Fruit fly (Drosophila melanogaster) whole organism: ENCODE results near the gene ND-51.

Source experiments
- CG8478 ChIP-seq: fragments of >200 bp; optimal IDR thresholded peaks from 2 replicates; lab custom pipeline; 2018; ENCODE audit warnings: inconsistent platforms
- Dll ChIP-seq: fragments of >200 bp; optimal IDR thresholded peaks from 2 replicates; lab custom pipeline; 2017
- EcR ChIP-seq, 2 experiments: fragments of >200 bp; optimal IDR thresholded peaks; 2 replicates each; lab custom pipeline; 2017; ENCODE audit warnings: missing biosample characterization in 2 of 2, missing genetic modification characterization in 2 of 2, missing genetic modification reagents in 2 of 2
- pan ChIP-seq: fragments of >200 bp; optimal IDR thresholded peaks from 2 replicates; lab custom pipeline; 2017
- psq ChIP-seq: fragments of >200 bp; optimal IDR thresholded peaks from 2 replicates; lab custom pipeline; 2017
- usp ChIP-seq: fragments of >200 bp; optimal IDR thresholded peaks from 2 replicates; lab custom pipeline; 2017; ENCODE audit warnings: missing biosample characterization, missing genetic modification characterization, mixed read lengths

Gene ND-51

dm6 chr2L:6051212-6051621 is 11.3 kb downstream of the ND-51 start:
- no peak for TF ChIP-seq pan
- TF ChIP-seq EcR (GFP tag; optimal IDR thresholded peaks at IDR 0.05; lab: Kevin White, UChicago) = no peak
- TF ChIP-seq CG8478 (lab: Kevin White, UChicago) = no peak

dm6 chr2L:6050575-6050974 is 12.0 kb downstream of the ND-51 start, which contains the start of gene CG9135:
Gene CG9135, plus strand, starts transcription at chr2L:6050800.
- TF ChIP-seq EcR (GFP tag; optimal IDR thresholded peaks at IDR 0.05; lab: Kevin White, UChicago) (no peak), CG8478 (lab: Kevin White, UChicago) (no peak), psq (lab: Kevin White, UChicago) (no peak), Dll (no peak), usp (no peak), pan (no peak)

- TF ChIP-seq pan (no peak), CG8478 (lab: Kevin White, UChicago) (no peak), Dll (no peak), psq (lab: Kevin White, UChicago) (no peak), usp (no peak)
Observed at dm6 chr2L:6048542-6048941, 14.0 kb downstream of the ND-51 start, which contains the start of the genes CG34179 and slmo. Gene CG34179, minus strand, starts transcription at chr2L:6048706. Gene slmo, minus strand, starts transcription at chr2L:6048706.

dm6 chr2L:6047528-6048160 is 14.9 kb downstream of the ND-51 start, which contains the start of gene IPIP:
Gene IPIP, plus strand, starts transcription at chr2L:6048002.
- TF ChIP-seq pan (no peak), Dll (no peak), psq (lab: Kevin White, UChicago) (no peak), CG8478 (lab: Kevin White, UChicago) (no peak), usp (no peak), EcR (GFP tag; optimal IDR thresholded peaks at IDR 0.05; lab: Kevin White, UChicago) (no peak)

dm6 chr2L:6046865-6047264 is 15.7 kb downstream of the ND-51 start:
- no peak for TF ChIP-seq Dll
- no peak for TF ChIP-seq CG8478 (lab: Kevin White, UChicago)
- TF ChIP-seq psq (lab: Kevin White, UChicago) = no peak
- no peak for TF ChIP-seq EcR (GFP tag; optimal IDR thresholded peaks at IDR 0.05; lab: Kevin White, UChicago)
- TF ChIP-seq pan = no peak
- no peak for TF ChIP-seq usp

- no peak for TF ChIP-seq EcR (GFP tag; optimal IDR thresholded peaks at IDR 0.05; lab: Kevin White, UChicago)
- no peak for TF ChIP-seq pan
- TF ChIP-seq usp = no peak
- TF ChIP-seq CG8478 (lab: Kevin White, UChicago) = no peak
- no peak for TF ChIP-seq psq (lab: Kevin White, UChicago)
- TF ChIP-seq Dll = no peak
Observed at dm6 chr2L:6045972-6046718, 16.4 kb downstream of the ND-51 start, which contains the start of gene Pfas. Gene Pfas, minus strand, starts transcription at chr2L:6046050.

- TF ChIP-seq EcR (GFP tag; optimal IDR thresholded peaks at IDR 0.05; lab: Kevin White, UChicago) (no peak), usp (no peak), psq (lab: Kevin White, UChicago) (no peak), CG8478 (lab: Kevin White, UChicago) (no peak), pan (no peak), Dll (no peak)
Observed at dm6 chr2L:6045484-6045883, 17.1 kb downstream of the ND-51 start.

- no peak for TF ChIP-seq Dll
Observed at dm6 chr2L:6037830-6038229, 24.7 kb downstream of the ND-51 start, which contains the start of the genes CG9117 and CG31643. Gene CG9117, minus strand, starts transcription at chr2L:6037902. Gene CG31643, plus strand, starts transcription at chr2L:6038117.

dm6 chr2L:6036710-6037109 is 25.8 kb downstream of the ND-51 start, which contains the start of gene mtm:
Gene mtm, minus strand, starts transcription at chr2L:6037015.
- TF ChIP-seq CG8478 (lab: Kevin White, UChicago) (no peak), Dll (no peak), usp (no peak), EcR (GFP tag; optimal IDR thresholded peaks at IDR 0.05; lab: Kevin White, UChicago) (no peak), psq (lab: Kevin White, UChicago) (no peak), pan (no peak)

dm6 chr2L:6035155-6035554 is 27.4 kb downstream of the ND-51 start:
- TF ChIP-seq psq (lab: Kevin White, UChicago) = no peak

dm6 chr2L:6034344-6034743 is 28.2 kb downstream of the ND-51 start, which contains the start of gene CG9109:
Gene CG9109, minus strand, starts transcription at chr2L:6034423.
- TF ChIP-seq CG8478 (lab: Kevin White, UChicago) (no peak), EcR (GFP tag; optimal IDR thresholded peaks at IDR 0.05; lab: Kevin White, UChicago) (no peak), usp (no peak), Dll (no peak), pan (no peak), psq (lab: Kevin White, UChicago) (no peak)

- TF ChIP-seq Dll = no peak
- no peak for TF ChIP-seq CG8478 (lab: Kevin White, UChicago)
- no peak for TF ChIP-seq psq (lab: Kevin White, UChicago)
- TF ChIP-seq usp = no peak
- TF ChIP-seq pan = no peak
- no peak for TF ChIP-seq EcR (GFP tag; optimal IDR thresholded peaks at IDR 0.05; lab: Kevin White, UChicago)
Observed at dm6 chr2L:6031838-6032237, 30.7 kb downstream of the ND-51 start.

- TF ChIP-seq usp (no peak), CG8478 (lab: Kevin White, UChicago) (no peak), pan (no peak), psq (lab: Kevin White, UChicago) (no peak), Dll (no peak), EcR (GFP tag; optimal IDR thresholded peaks at IDR 0.05; lab: Kevin White, UChicago) (no peak)
Observed at dm6 chr2L:6028712-6029111, 33.8 kb downstream of the ND-51 start.
